Worm (Caenorhabditis elegans) whole organism, young adult: ENCODE measurements around the gene pmt-1.

Source experiments
- B0019.2 ChIP-seq: fragments of 200-800 bp; sonication (Bioruptor generic); conservative IDR thresholded peaks from 2 replicates; pipeline ENCODE4 v1.3.6; 2022; ENCODE audit warnings: missing genetic modification reagents, missing genetic modification characterization, missing compliant biosample characterization
- B0035.1 ChIP-seq: sonication (generic microtip); optimal IDR thresholded peaks from 2 replicates; lab custom pipeline; 2016; ENCODE audit warnings: missing genetic modification characterization, mild to moderate bottlenecking, missing compliant biosample characterization, missing genotype, missing genetic modification reagents
- C17E4.6 ChIP-seq: fragments of 200-800 bp; sonication (Bioruptor generic); IDR thresholded peaks from 2 replicates; pipeline ENCODE4 v1.3.6; 2022; ENCODE audit warnings: missing genetic modification reagents, missing genetic modification characterization, missing compliant biosample characterization
- F23B12.7 ChIP-seq: sonication (generic microtip); optimal IDR thresholded peaks from 2 replicates; lab custom pipeline; 2017; ENCODE audit warnings: missing genetic modification characterization, mild to moderate bottlenecking, missing compliant biosample characterization, antibody characterized with exemption, moderate library complexity; ENCODE audit not compliant: insufficient read depth
- F37B4.10 ChIP-seq: fragments of 200-800 bp; sonication (Bioruptor generic); IDR thresholded peaks from 2 replicates; pipeline ENCODE4 v1.3.6; 2022; ENCODE audit warnings: missing genetic modification characterization, missing compliant biosample characterization
- F57A8.1 ChIP-seq: fragments of 200-800 bp; sonication (Bioruptor generic); optimal IDR thresholded peaks from 2 replicates; lab custom pipeline; 2018; ENCODE audit warnings: mild to moderate bottlenecking, missing genetic modification characterization, moderate library complexity, missing compliant biosample characterization
- T26A5.8 ChIP-seq: sonication (generic microtip); optimal IDR thresholded peaks from 2 replicates; lab custom pipeline; 2016; ENCODE audit warnings: missing genetic modification characterization, missing compliant biosample characterization
- Y56A3A.18 ChIP-seq: fragments of 200-800 bp; sonication (Bioruptor generic); IDR thresholded peaks from 2 replicates; pipeline ENCODE4 v1.3.6; 2022; ENCODE audit warnings: missing genetic modification reagents, missing genetic modification characterization, missing compliant biosample characterization
- Y67H2A.10 ChIP-seq: fragments of 200-800 bp; sonication (Bioruptor generic); conservative IDR thresholded peaks from 2 replicates; pipeline ENCODE4 v1.3.6; 2022; ENCODE audit warnings: missing genetic modification reagents, missing genetic modification characterization, missing compliant biosample characterization
- ZK185.1 ChIP-seq: sonication (generic microtip); optimal IDR thresholded peaks from 2 replicates; lab custom pipeline; 2016; ENCODE audit warnings: mild to moderate bottlenecking, missing genetic modification characterization, missing compliant biosample characterization; ENCODE audit not compliant: poor library complexity, severe bottlenecking
- atf-7 ChIP-seq: sonication (generic microtip); optimal IDR thresholded peaks from 2 replicates; lab custom pipeline; 2017; ENCODE audit warnings: mild to moderate bottlenecking, missing genetic modification characterization, missing compliant biosample characterization
- attf-3 ChIP-seq: fragments of 200-800 bp; sonication (Bioruptor generic); conservative IDR thresholded peaks from 2 replicates; pipeline ENCODE4 v1.3.6; 2022; ENCODE audit warnings: missing genetic modification reagents, missing genetic modification characterization, missing compliant biosample characterization
- attf-6 ChIP-seq: fragments of 200-800 bp; sonication (Bioruptor generic); IDR thresholded peaks from 2 replicates; pipeline ENCODE4 v1.3.6; 2022; ENCODE audit warnings: missing genetic modification reagents, missing genetic modification characterization, missing compliant biosample characterization
- cebp-1 ChIP-seq, 2 experiments: fragments of 200-800 bp in 1 of 2; sonication (Bioruptor generic) in 1 of 2; sonication (generic microtip) in 1 of 2; IDR thresholded peaks in 1 of 2; optimal IDR thresholded peaks in 1 of 2; 2 replicates each; pipeline versions ENCODE4 v1.3.6 to Lab custom; 2017 to 2022; ENCODE audit warnings: missing compliant biosample characterization in 2 of 2, missing genetic modification characterization in 2 of 2, mild to moderate bottlenecking in 1 of 2, missing genetic modification reagents in 1 of 2, moderate library complexity in 1 of 2
- ceh-27 ChIP-seq: fragments of 200-800 bp; sonication (Bioruptor generic); optimal IDR thresholded peaks from 2 replicates; lab custom pipeline; 2018; ENCODE audit warnings: mild to moderate bottlenecking, missing genetic modification characterization, moderate library complexity, missing compliant biosample characterization
- ceh-40 ChIP-seq: fragments of 200-800 bp; sonication (Bioruptor generic); IDR thresholded peaks from 2 replicates; pipeline ENCODE4 v1.3.6; 2022; ENCODE audit warnings: missing genetic modification characterization, missing compliant biosample characterization
- chd-7 ChIP-seq: sonication (generic microtip); optimal IDR thresholded peaks from 2 replicates; lab custom pipeline; 2016; ENCODE audit warnings: mild to moderate bottlenecking, missing genetic modification characterization, moderate library complexity, missing compliant biosample characterization
- die-1 ChIP-seq: sonication (generic microtip); optimal IDR thresholded peaks from 2 replicates; lab custom pipeline; 2016; ENCODE audit warnings: missing genotype, mild to moderate bottlenecking, missing genetic modification characterization, missing compliant biosample characterization
- dox-1 ChIP-seq: fragments of 200-800 bp; sonication (Bioruptor generic); IDR thresholded peaks from 2 replicates; pipeline ENCODE4 v1.3.6; 2022; ENCODE audit warnings: missing genetic modification reagents, missing genetic modification characterization, missing compliant biosample characterization
- egrh-3 ChIP-seq: fragments of 200-800 bp; sonication (Bioruptor generic); IDR thresholded peaks from 2 replicates; pipeline ENCODE4 v1.3.6; 2022; ENCODE audit warnings: missing genetic modification reagents, missing genetic modification characterization, missing compliant biosample characterization
- fkh-3 ChIP-seq: sonication (generic microtip); optimal IDR thresholded peaks from 2 replicates; lab custom pipeline; 2016; ENCODE audit warnings: mild to moderate bottlenecking, missing genetic modification characterization, missing compliant biosample characterization
- him-1 ChIP-seq: sonication (generic microtip); optimal IDR thresholded peaks from 2 replicates; lab custom pipeline; 2016; ENCODE audit warnings: missing genotype, missing genetic modification reagents, missing genetic modification characterization, missing compliant biosample characterization
- hlh-26 ChIP-seq: fragments of 200-800 bp; sonication (Bioruptor generic); conservative IDR thresholded peaks from 2 replicates; pipeline ENCODE4 v1.3.6; 2022; ENCODE audit warnings: missing genetic modification reagents, missing genetic modification characterization, missing compliant biosample characterization
- hmg-1.2 ChIP-seq: fragments of 200-800 bp; sonication (Bioruptor generic); IDR thresholded peaks from 2 replicates; pipeline ENCODE4 v1.3.6; 2022; ENCODE audit warnings: missing genetic modification reagents, missing genetic modification characterization, missing compliant biosample characterization
- hrde-1 ChIP-seq: sonication (generic microtip); optimal IDR thresholded peaks from 2 replicates; lab custom pipeline; 2016; ENCODE audit warnings: missing genetic modification characterization, mild to moderate bottlenecking, missing compliant biosample characterization, moderate library complexity, missing genotype, missing genetic modification reagents, borderline replicate concordance
- hsf-1 ChIP-seq: fragments of 200-800 bp; sonication (Bioruptor generic); IDR thresholded peaks from 2 replicates; pipeline ENCODE4 v1.3.6; 2022; ENCODE audit warnings: missing genetic modification reagents, missing genetic modification characterization, missing compliant biosample characterization
- lag-1 ChIP-seq: fragments of 200-800 bp; sonication (Bioruptor generic); IDR thresholded peaks from 2 replicates; pipeline ENCODE4 v1.3.6; 2022; ENCODE audit warnings: missing genetic modification reagents, missing genetic modification characterization, missing compliant biosample characterization
- let-526 ChIP-seq: fragments of 200-800 bp; sonication (Bioruptor generic); IDR thresholded peaks from 2 replicates; pipeline ENCODE4 v1.3.6; 2022; ENCODE audit warnings: missing genetic modification reagents, missing genetic modification characterization, missing compliant biosample characterization
- let-607 ChIP-seq, 2 experiments: fragments of 200-800 bp in 1 of 2; sonication (Bioruptor generic) in 1 of 2; sonication (generic microtip) in 1 of 2; optimal IDR thresholded peaks; 2 replicates each; lab custom pipeline; 2016 to 2018; ENCODE audit warnings: mild to moderate bottlenecking in 2 of 2, missing compliant biosample characterization in 2 of 2, missing genetic modification characterization in 2 of 2, moderate library complexity in 2 of 2, missing genotype in 1 of 2
- lin-54 ChIP-seq: fragments of 200-800 bp; sonication (Bioruptor generic); optimal IDR thresholded peaks from 2 replicates; lab custom pipeline; 2018; ENCODE audit warnings: mild to moderate bottlenecking, missing genetic modification characterization, missing compliant biosample characterization
- lsl-1 ChIP-seq: fragments of 200-800 bp; sonication (Bioruptor generic); optimal IDR thresholded peaks from 2 replicates; lab custom pipeline; 2018; ENCODE audit warnings: mild to moderate bottlenecking, missing genetic modification characterization, moderate library complexity, missing compliant biosample characterization
- lsy-27 ChIP-seq: sonication (generic microtip); optimal IDR thresholded peaks from 2 replicates; lab custom pipeline; 2017; ENCODE audit warnings: missing genetic modification characterization, mild to moderate bottlenecking, missing compliant biosample characterization, antibody characterized with exemption, missing genotype, borderline replicate concordance; ENCODE audit not compliant: insufficient read depth
- madf-3 ChIP-seq: fragments of 200-800 bp; sonication (Bioruptor generic); IDR thresholded peaks from 2 replicates; pipeline ENCODE4 v1.3.6; 2022; ENCODE audit warnings: missing genetic modification reagents, missing genetic modification characterization, missing compliant biosample characterization
- madf-6 ChIP-seq: fragments of 200-800 bp; sonication (Bioruptor generic); IDR thresholded peaks from 2 replicates; pipeline ENCODE4 v1.3.6; 2022; ENCODE audit warnings: missing genetic modification reagents, missing genetic modification characterization, missing compliant biosample characterization
- mcd-1 ChIP-seq: fragments of 200-800 bp; sonication (Bioruptor generic); IDR thresholded peaks from 2 replicates; pipeline ENCODE4 v1.3.6; 2022; ENCODE audit warnings: missing genetic modification reagents, missing genetic modification characterization, missing compliant biosample characterization
- rec-8 ChIP-seq, 2 experiments: sonication (generic microtip); optimal IDR thresholded peaks; 2 replicates each; lab custom pipeline; 2016; ENCODE audit warnings: mild to moderate bottlenecking in 2 of 2, missing genetic modification characterization in 2 of 2, missing genetic modification reagents in 2 of 2, missing genotype in 2 of 2, missing biosample characterization in 1 of 2, missing compliant biosample characterization in 1 of 2, moderate library complexity in 1 of 2
- repo-1 ChIP-seq: sonication (generic microtip); optimal IDR thresholded peaks from 2 replicates; lab custom pipeline; 2017; ENCODE audit warnings: mild to moderate bottlenecking, missing genetic modification characterization, missing compliant biosample characterization
- sea-2 ChIP-seq: fragments of 200-800 bp; sonication (Bioruptor generic); IDR thresholded peaks from 2 replicates; pipeline ENCODE4 v1.3.6; 2022; ENCODE audit warnings: missing genetic modification characterization, missing compliant biosample characterization
- snpc-1.1 ChIP-seq: sonication (generic microtip); optimal IDR thresholded peaks from 2 replicates; lab custom pipeline; 2017; ENCODE audit warnings: missing genetic modification characterization, mild to moderate bottlenecking, missing compliant biosample characterization, antibody characterized with exemption, moderate library complexity, missing genotype, missing genetic modification reagents; ENCODE audit not compliant: insufficient read depth
- somi-1 ChIP-seq: fragments of 200-800 bp; sonication (Bioruptor generic); optimal IDR thresholded peaks from 2 replicates; lab custom pipeline; 2018; ENCODE audit warnings: mild to moderate bottlenecking, missing genetic modification characterization, missing compliant biosample characterization
- tbx-9 ChIP-seq: sonication (generic microtip); optimal IDR thresholded peaks from 2 replicates; lab custom pipeline; 2016; ENCODE audit warnings: borderline replicate concordance, missing genetic modification characterization, inconsistent platforms, missing compliant biosample characterization
- unc-130 ChIP-seq: sonication (generic microtip); optimal IDR thresholded peaks from 2 replicates; lab custom pipeline; 2016; ENCODE audit warnings: missing genetic modification reagents, missing genetic modification characterization, missing compliant biosample characterization
- unc-62 ChIP-seq: fragments of 150-350 bp; optimal IDR thresholded peaks from 2 replicates; lab custom pipeline; 2014; ENCODE audit warnings: missing biosample characterization, missing genetic modification reagents, missing genetic modification characterization
- zim-3 ChIP-seq: sonication (generic microtip); optimal IDR thresholded peaks from 2 replicates; lab custom pipeline; 2017; ENCODE audit warnings: mild to moderate bottlenecking, missing genetic modification characterization, moderate library complexity, missing compliant biosample characterization
- ztf-26 ChIP-seq: sonication (generic microtip); optimal IDR thresholded peaks from 2 replicates; lab custom pipeline; 2017; ENCODE audit warnings: missing genetic modification characterization, missing compliant biosample characterization
- ztf-6 ChIP-seq: fragments of 200-800 bp; sonication (Bioruptor generic); IDR thresholded peaks from 2 replicates; pipeline ENCODE4 v1.3.6; 2022; ENCODE audit warnings: missing genetic modification reagents, missing genetic modification characterization, missing compliant biosample characterization

The pmt-1 gene

DNA sequence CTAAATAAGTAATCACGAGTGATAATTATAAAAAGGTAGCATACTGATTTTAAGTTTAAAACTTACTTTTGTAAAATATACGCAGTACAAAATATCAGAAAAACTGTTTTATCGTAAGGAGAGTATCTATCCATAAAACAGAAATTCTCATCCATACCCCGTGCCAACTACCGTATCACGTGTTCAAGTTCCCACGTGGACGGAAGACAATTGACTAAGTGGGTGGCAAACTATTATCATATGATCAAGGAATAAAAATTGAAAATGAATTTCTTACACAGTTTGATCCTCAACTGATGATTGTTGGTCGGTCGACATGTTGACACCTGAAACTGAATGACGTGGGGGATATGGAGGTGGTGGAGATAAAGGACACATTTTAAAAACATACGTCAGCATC is at the start of gene pmt-1:
TSS of gene pmt-1 (minus strand) at position 332 of the 400 bp plus-strand sequence.
- no peak for TF ChIP-seq B0019.2
- TF ChIP-seq F57A8.1 = no peak
- TF ChIP-seq mcd-1 (GFP tag; lab: Robert Waterston, UW) = no peak
- TF ChIP-seq ztf-26 (tag; lab: Kevin White, UChicago) = peak; percentile 5
- TF ChIP-seq F23B12.7 = no peak
- TF ChIP-seq chd-7 (tag; lab: Kevin White, UChicago) = no peak
- TF ChIP-seq cebp-1 (GFP tag; IDR thresholded peaks at IDR 0.05; lab: Robert Waterston, UW) = no peak
- TF ChIP-seq cebp-1 (tag; optimal IDR thresholded peaks at IDR 0.05; lab: Kevin White, UChicago) = peak; percentile 31
- TF ChIP-seq egrh-3 = no peak
- no peak for TF ChIP-seq ztf-6 (GFP tag; lab: Robert Waterston, UW)
- TF ChIP-seq lin-54 (GFP tag; lab: Kevin White, UChicago) = no peak
- TF ChIP-seq lsl-1 = no peak
- TF ChIP-seq him-1 (tag; lab: Kevin White, UChicago) = no peak
- no peak for TF ChIP-seq zim-3 (tag; lab: Kevin White, UChicago)
- no peak for TF ChIP-seq rec-8 (tag; optimal IDR thresholded peaks at IDR 0.05; lab: Kevin White, UChicago)
- no peak for TF ChIP-seq snpc-1.1 (tag; lab: Kevin White, UChicago)
- TF ChIP-seq hmg-1.2 (GFP tag; lab: Robert Waterston, UW) = 0 out of 2 replicates have a peak, but pooled peaks have one; percentile 11
- peak; percentile 49 for TF ChIP-seq somi-1 (GFP tag; lab: Kevin White, UChicago)
- peak; percentile 14 for TF ChIP-seq atf-7 (tag; lab: Kevin White, UChicago)
- TF ChIP-seq Y67H2A.10 = no peak
- TF ChIP-seq C17E4.6 = no peak
- no peak for TF ChIP-seq attf-3 (GFP tag; lab: Robert Waterston, UW)
- 0 out of 2 replicates have a peak, but pooled peaks have one; percentile 37 for TF ChIP-seq let-526 (GFP tag; lab: Robert Waterston, UW)
- no peak for TF ChIP-seq madf-6 (GFP tag; lab: Robert Waterston, UW)
- TF ChIP-seq hlh-26 (GFP tag; lab: Robert Waterston, UW) = no peak
- no peak for TF ChIP-seq Y56A3A.18
- TF ChIP-seq ZK185.1 (tag; lab: Kevin White, UChicago) = no peak
- TF ChIP-seq unc-62 (GFP tag; lab: Kevin White, UChicago) = no peak
- TF ChIP-seq repo-1 (tag; lab: Kevin White, UChicago) = no peak
- no peak for TF ChIP-seq F37B4.10 (GFP tag; lab: Robert Waterston, UW)
- TF ChIP-seq lag-1 (GFP tag; lab: Robert Waterston, UW) = no peak
- TF ChIP-seq fkh-3 (tag; lab: Kevin White, UChicago) = no peak
- TF ChIP-seq B0035.1 (tag; lab: Kevin White, UChicago) = no peak
- peak in 1 of 2 experiments; percentile 29 for TF ChIP-seq let-607 (tag; optimal IDR thresholded peaks at IDR 0.05; lab: Kevin White, UChicago)
- no peak for TF ChIP-seq ceh-27 (GFP tag; lab: Kevin White, UChicago)
- no peak for TF ChIP-seq ceh-40
- no peak for TF ChIP-seq dox-1 (GFP tag; lab: Robert Waterston, UW)
- TF ChIP-seq unc-130 (GFP tag; lab: Kevin White, UChicago) = no peak
- TF ChIP-seq lsy-27 (tag; lab: Kevin White, UChicago) = no peak
- TF ChIP-seq hsf-1 (GFP tag; lab: Robert Waterston, UW) = no peak
- TF ChIP-seq T26A5.8 = no peak
- no peak for TF ChIP-seq hrde-1
- TF ChIP-seq tbx-9 (tag; lab: Kevin White, UChicago) = no peak
- TF ChIP-seq attf-6 (GFP tag; lab: Robert Waterston, UW) = no peak
- TF ChIP-seq die-1 (tag; lab: Kevin White, UChicago) = no peak
- no peak for TF ChIP-seq sea-2
- 0 out of 2 replicates have a peak, but pooled peaks have one; percentile 69 for TF ChIP-seq madf-3 (GFP tag; lab: Robert Waterston, UW)
